Worm (Caenorhabditis elegans): Measurements from ENCODE around the gene F11C1.4.

ce11 chrX:12987119-12987518 lies 10.2 kb downstream of the F11C1.4 start, which contains the start of gene mff-1:
- TF ChIP-seq sox-2 (GFP tag; IDR thresholded peaks at IDR 0.05): no peak
- TF ChIP-seq ama-1 (optimal IDR thresholded peaks at IDR 0.05): no peak
- no peak for TF ChIP-seq ets-4 (tag; optimal IDR thresholded peaks at IDR 0.05)
- no peak for TF ChIP-seq pha-4 (tag; optimal IDR thresholded peaks at IDR 0.05)
- TF ChIP-seq nfya-1 (tag; optimal IDR thresholded peaks at IDR 0.05): no peak
